Fruit fly (Drosophila melanogaster) whole organism, wandering third instar larva: ENCODE results near the gene CG6664.

Experiments used
- CG32264 ChIP-seq: fragments of 200-800 bp; sonication (Bioruptor generic); optimal IDR thresholded peaks from 2 replicates; lab custom pipeline; 2016; ENCODE audit warnings: missing biosample characterization, missing genetic modification characterization
- Dfd ChIP-seq: fragments of >200 bp; optimal IDR thresholded peaks from 2 replicates; lab custom pipeline; 2017; ENCODE audit warnings: missing biosample characterization, missing genetic modification characterization
- Vsx2 ChIP-seq: fragments of 200-300, 225-300 bp; sonication (Bioruptor generic); optimal IDR thresholded peaks from 2 replicates; lab custom pipeline; 2018; ENCODE audit warnings: missing biosample characterization, missing genetic modification characterization; ENCODE audit not compliant: partially characterized antibody

- peak; percentile 29 for TF ChIP-seq CG32264
- TF ChIP-seq Dfd, result no peak
- no peak for TF ChIP-seq Vsx2 (GFP tag; lab: Kevin White, UChicago)
Observed at dm6 chr3L:16989169-16989568, 26.8 kb downstream of the CG6664 start.
